Fruit fly (Drosophila melanogaster): Measurements from ENCODE around the gene Or71a.

Or71a gene

DNA sequence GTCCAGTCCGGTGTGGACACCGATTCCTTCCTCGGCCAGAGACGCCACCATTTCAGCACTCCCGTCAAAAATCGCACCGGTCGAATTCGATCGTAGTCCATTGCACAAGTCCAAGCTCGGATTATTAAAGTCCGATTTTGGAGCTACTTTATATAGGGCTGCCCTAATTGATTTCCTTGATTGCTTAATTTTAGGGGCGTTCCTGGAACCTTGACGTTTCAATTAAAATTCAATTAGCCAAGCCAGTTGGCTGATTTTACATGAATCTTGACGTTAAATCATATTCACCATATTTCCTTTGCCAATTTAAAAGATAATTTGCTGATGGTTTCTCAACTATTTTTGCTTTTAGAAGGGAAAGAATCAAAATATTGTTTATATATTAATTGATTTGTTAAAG is at the start of gene Or71a:
Gene Or71a (minus strand): TSS at position 101 of the 400 bp plus-strand sequence.
- TF ChIP-seq Sin3A (optimal IDR thresholded peaks at IDR 0.05) (no peak), h (optimal IDR thresholded peaks at IDR 0.05) (no peak)

DNA sequence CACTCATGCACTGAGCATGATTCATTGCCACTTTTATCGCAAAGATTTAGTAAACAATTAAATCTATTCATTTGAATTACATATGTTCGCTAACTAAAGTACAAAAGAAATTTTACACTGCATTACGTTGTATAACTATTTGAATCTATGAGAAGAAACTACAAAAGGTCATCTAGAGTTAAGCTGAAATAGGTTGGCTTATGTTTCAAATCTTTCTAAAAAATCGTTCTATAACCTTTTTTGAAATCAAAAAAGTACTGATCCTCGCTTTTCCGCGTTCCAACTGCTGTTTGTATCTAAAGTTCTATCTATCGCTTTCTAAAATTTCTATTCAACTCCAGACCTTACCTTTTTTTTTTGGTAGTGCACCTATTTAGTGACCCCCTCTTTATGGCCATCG is 47.5 kb upstream of the Or71a start:
- TF ChIP-seq Sin3A (optimal IDR thresholded peaks at IDR 0.05): no peak
- TF ChIP-seq h (optimal IDR thresholded peaks at IDR 0.05): no peak
- TF ChIP-seq insv (optimal IDR thresholded peaks at IDR 0.05): no peak
- TF ChIP-seq psq (optimal IDR thresholded peaks at IDR 0.05): no peak
- TF ChIP-seq Myc (optimal IDR thresholded peaks at IDR 0.05): no peak
- no peak for TF ChIP-seq ttk (optimal IDR thresholded peaks at IDR 0.05)

DNA sequence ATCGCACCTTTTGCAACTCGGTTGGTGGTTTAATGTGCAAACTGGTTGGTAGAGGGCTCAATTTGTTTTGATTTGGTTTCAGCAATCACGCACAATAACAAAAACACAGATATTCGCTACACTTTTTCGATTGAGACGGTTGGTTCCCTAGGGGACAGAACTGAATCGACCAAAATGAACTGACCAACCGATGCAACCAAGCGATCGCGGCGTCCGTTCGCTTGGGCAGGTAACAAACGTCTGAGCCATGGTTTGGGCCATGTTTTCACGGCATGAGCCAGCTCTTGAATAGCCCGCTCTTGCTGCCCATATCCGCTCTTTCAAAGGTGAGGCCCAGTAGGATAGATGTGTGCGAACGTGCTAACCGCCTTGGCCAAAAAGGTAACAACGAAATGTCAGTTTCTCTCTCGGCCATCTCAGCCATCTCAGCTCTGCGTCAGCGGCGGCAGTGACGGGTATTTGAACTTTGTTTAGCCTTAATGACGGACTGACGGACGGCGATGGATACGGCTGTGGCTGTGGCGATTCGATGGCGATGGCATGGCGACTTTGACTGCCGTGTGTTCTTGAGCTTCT is 46.9 kb upstream of the Or71a start, which contains the start of gene CG16959:
Gene CG16959 (minus strand): TSS at position 245 of the 576 bp plus-strand sequence.
- no peak for TF ChIP-seq psq (optimal IDR thresholded peaks at IDR 0.05)
- no peak for TF ChIP-seq h (optimal IDR thresholded peaks at IDR 0.05)
- no peak for TF ChIP-seq Myc (optimal IDR thresholded peaks at IDR 0.05)
- TF ChIP-seq insv (optimal IDR thresholded peaks at IDR 0.05): no peak
- TF ChIP-seq ttk (optimal IDR thresholded peaks at IDR 0.05): no peak
- no peak for TF ChIP-seq Sin3A (optimal IDR thresholded peaks at IDR 0.05)

DNA sequence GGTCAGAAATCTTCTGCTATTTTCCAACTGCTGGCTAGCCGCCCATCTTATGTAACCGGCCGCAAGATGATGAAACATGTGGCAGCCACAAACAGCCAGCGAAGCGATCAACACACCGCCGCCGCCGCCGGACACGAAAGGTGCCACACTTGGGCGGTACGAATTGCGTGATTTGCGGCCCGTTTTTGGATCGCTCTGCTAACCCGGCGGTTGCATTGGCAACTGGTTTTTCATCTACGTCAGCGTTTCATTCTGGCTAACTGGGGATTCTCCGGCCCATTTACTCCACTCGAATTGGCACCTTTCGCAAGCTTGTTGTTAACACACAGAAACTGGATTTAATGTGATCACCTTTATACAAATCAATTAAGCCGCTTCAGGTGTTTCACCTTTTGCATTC is 45.5 kb upstream of the Or71a start:
- TF ChIP-seq Myc (optimal IDR thresholded peaks at IDR 0.05) (no peak), insv (optimal IDR thresholded peaks at IDR 0.05) (no peak), Sin3A (optimal IDR thresholded peaks at IDR 0.05) (no peak), h (optimal IDR thresholded peaks at IDR 0.05) (no peak), psq (optimal IDR thresholded peaks at IDR 0.05) (no peak), ttk (optimal IDR thresholded peaks at IDR 0.05) (no peak)

DNA sequence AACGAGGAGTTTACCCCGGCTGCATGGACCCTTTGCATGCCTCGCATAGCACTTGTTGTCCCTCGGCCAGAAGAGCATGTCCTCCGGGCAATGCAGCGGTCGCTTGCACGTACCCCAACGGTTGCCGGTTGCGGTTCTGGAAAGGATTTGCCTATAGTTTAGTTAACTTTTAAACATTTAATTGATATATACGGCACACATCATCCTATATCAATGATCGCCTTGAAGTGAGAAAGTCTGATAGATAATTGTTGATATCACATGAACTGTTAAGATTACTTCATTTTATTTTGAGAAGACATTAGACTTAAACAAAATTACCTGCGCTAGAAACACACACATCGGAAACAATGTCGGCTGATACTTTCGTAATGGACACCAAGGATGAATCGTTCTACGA is 43.0 kb upstream of the Or71a start, which contains the start of gene CG32847:
Gene CG32847 (plus strand): TSS at position 301 of the 400 bp plus-strand sequence.
- TF ChIP-seq ttk (optimal IDR thresholded peaks at IDR 0.05) (no peak), Myc (optimal IDR thresholded peaks at IDR 0.05) (no peak), h (optimal IDR thresholded peaks at IDR 0.05) (no peak), Sin3A (optimal IDR thresholded peaks at IDR 0.05) (no peak), insv (optimal IDR thresholded peaks at IDR 0.05) (no peak), psq (optimal IDR thresholded peaks at IDR 0.05) (no peak)

DNA sequence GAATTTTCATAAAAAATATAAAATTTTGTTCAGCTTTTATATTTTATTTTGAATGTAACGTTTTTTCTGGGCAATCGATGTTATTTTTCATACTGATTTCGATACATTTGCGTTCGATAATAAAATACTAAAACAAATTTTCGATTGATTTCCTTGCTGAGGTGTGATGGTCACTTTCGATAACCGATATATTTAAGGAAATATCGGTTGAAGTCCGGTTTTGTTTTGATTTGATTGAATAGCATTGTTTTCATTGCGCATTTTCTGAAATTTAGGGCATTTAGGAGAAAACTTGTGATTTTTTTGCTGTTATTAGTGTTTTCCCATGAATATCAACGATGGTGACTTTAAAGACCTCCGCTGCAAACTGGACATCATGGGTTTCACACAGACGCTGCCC is 38.3 kb upstream of the Or71a start, which contains the start of gene Cep135:
Gene Cep135 (plus strand): TSS at position 202 of the 400 bp plus-strand sequence.
- TF ChIP-seq Myc (optimal IDR thresholded peaks at IDR 0.05): no peak
- no peak for TF ChIP-seq Sin3A (optimal IDR thresholded peaks at IDR 0.05)

DNA sequence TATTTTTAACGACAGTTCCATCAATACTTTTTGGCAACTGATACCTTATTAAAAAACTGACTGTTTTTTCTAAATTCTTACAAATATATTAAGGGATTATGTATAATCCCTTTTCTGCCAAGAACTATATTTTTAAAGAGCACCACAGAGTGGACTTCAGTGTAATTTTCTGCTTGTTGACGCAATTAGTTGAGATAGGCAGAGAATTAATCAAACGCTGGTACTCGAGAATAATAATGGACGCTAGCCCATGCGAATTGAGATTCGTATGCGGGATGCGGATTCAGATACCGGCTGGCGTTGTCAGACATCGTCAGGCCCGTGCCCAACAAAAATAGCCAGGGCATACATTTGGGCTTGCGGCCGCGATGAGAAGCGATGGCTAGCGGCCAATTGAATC is 35.0 kb upstream of the Or71a start, which contains the start of gene CG13458:
Gene CG13458 (plus strand): TSS at position 301 of the 400 bp plus-strand sequence.
- no peak for TF ChIP-seq h (optimal IDR thresholded peaks at IDR 0.05)
- TF ChIP-seq psq (optimal IDR thresholded peaks at IDR 0.05): no peak
- TF ChIP-seq Myc (optimal IDR thresholded peaks at IDR 0.05): no peak
- no peak for TF ChIP-seq insv (optimal IDR thresholded peaks at IDR 0.05)
- no peak for TF ChIP-seq Sin3A (optimal IDR thresholded peaks at IDR 0.05)
- TF ChIP-seq ttk (optimal IDR thresholded peaks at IDR 0.05): no peak

DNA sequence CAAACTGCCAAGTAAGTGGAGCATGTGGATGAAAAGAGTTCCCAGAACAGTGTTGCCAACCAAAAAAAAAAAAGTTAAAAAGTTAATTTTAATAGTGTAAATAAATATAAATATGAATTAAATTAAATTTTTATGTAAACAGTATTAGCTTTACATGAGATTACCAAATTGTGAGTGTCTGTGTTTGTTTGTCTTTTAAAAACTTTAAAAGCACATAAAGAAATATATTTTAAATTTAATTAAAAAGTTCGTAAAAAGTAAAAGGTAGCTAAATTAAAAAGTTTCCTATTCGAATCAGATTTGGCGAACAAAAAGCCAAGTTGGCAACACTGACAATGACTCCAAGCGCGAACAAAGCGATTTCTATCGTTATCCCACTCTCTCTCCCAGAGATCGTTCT is 30.7 kb upstream of the Or71a start:
- TF ChIP-seq h (optimal IDR thresholded peaks at IDR 0.05): no peak
- no peak for TF ChIP-seq psq (optimal IDR thresholded peaks at IDR 0.05)
- TF ChIP-seq insv (optimal IDR thresholded peaks at IDR 0.05): no peak
- TF ChIP-seq Sin3A (optimal IDR thresholded peaks at IDR 0.05): no peak
- TF ChIP-seq ttk (optimal IDR thresholded peaks at IDR 0.05): no peak
- TF ChIP-seq Myc (optimal IDR thresholded peaks at IDR 0.05): no peak

DNA sequence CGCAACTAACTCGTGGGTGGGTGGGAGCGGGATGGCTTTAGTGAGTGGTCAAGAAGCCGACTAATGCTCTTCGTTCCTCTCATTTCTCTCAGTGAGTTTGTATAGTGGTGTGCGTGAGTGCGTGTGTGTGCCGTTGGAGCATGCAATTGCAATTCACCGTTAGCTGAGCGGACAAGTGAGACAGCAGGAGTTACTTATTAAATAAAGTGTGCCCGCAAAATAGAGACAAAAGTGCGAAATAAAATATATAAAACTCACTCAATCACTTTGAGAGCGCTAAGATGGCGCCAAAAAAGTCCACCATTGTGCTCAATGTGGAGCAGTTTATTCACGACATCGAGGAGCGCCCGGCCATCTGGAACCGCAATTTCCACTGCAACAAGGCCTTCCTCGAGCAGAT is 30.3 kb upstream of the Or71a start:
- TF ChIP-seq h (optimal IDR thresholded peaks at IDR 0.05) (no peak), Myc (optimal IDR thresholded peaks at IDR 0.05) (no peak), insv (optimal IDR thresholded peaks at IDR 0.05) (no peak), psq (optimal IDR thresholded peaks at IDR 0.05) (no peak), ttk (optimal IDR thresholded peaks at IDR 0.05) (no peak), Sin3A (optimal IDR thresholded peaks at IDR 0.05) (no peak)

DNA sequence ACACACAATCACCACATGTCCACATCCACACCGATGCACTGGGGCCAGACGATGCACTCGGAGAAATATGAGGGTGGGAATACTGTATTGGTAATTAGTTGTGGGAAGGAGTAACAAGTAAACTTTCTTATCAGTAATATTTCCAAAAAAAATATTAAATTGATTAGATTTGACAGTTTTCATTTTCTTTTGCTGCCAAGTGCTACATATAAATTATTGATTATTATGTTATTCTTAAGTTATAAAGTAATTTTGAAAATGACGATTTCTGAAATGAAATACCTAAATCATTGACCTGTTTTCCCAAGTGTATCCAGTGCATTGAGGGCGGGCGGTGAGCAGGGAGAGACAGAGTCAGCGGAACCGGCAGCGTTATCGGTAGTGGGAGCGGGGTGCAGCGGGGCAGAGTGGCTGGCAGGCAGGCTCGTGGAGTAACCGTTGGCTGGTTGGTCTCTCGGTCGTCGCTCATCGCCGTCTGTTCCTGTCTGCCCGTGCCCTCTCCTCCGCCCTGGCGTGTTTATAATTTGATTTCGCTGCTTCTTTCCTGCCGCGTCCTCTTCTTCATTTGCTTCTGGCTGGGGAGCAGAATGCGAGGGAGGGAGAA is 29.6 kb upstream of the Or71a start:
- TF ChIP-seq insv (optimal IDR thresholded peaks at IDR 0.05) (no peak), Myc (optimal IDR thresholded peaks at IDR 0.05) (no peak), psq (optimal IDR thresholded peaks at IDR 0.05) (no peak), ttk (optimal IDR thresholded peaks at IDR 0.05) (no peak), Sin3A (optimal IDR thresholded peaks at IDR 0.05) (no peak), h (optimal IDR thresholded peaks at IDR 0.05) (no peak)

DNA sequence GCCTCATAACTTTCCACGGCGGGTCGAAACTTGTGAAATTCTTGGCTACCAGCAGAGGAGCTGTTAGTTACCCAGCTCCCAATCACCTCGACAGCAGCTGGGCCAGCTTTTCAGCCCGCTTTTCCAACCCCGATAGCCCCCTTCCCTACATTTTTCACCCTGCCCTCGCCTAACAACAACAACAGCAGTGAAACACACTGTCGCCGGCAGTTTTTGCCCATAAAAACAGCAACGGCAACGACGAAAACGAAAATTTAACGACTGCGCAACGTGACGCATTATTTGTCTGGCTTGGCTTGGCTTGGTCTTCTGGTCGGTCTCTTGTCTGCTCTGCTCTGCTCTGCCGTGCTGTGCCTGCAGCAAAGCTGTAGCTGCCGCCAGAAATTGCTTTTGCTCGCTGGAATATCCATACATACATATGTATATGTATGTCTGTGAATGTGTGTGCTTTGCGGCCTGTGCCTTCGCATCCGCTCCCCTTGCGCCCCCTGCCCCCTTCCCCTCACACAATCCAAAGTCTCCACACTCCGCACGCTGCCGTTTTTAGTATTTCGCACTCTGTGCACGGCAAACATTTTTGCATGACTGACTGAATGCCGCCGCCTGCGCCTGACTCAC is 29.0 kb upstream of the Or71a start:
- TF ChIP-seq Myc (optimal IDR thresholded peaks at IDR 0.05): no peak
- TF ChIP-seq insv (optimal IDR thresholded peaks at IDR 0.05): no peak
- no peak for TF ChIP-seq ttk (optimal IDR thresholded peaks at IDR 0.05)
- no peak for TF ChIP-seq h (optimal IDR thresholded peaks at IDR 0.05)
- TF ChIP-seq Sin3A (optimal IDR thresholded peaks at IDR 0.05): no peak
- no peak for TF ChIP-seq psq (optimal IDR thresholded peaks at IDR 0.05)

DNA sequence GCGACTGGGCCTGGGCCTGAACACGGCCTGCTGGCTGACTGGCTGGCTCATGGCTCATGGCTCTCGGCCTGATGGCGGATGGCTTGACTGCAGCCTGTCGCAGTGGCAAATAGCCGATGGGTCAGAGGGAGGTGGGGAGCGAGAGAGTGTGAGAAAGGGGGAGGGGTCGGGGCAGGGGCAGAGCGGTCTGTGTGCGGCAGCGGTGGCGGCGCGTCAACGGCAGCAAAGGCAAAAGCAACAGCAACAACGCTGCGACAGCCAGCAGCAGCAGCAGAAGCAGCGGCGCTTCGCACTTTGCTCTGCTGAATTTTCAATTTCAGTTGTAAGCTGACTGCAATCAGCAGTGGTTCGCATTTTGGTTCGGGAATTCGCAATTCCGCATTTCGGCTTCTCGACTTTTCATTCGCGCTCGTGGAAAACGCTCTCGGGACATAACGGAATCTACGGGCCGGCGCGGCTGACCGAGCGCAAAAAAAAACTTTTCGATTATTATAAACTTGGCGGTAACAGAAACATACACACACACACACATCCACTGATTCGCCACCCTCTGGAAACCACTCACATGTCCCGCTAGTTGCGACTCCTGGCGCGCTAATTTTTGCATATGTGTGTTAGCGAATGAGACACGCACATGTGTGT is 27.4 kb upstream of the Or71a start, which contains the start of gene CG45071:
Gene CG45071 (plus strand): TSS at position 317 of the 642 bp plus-strand sequence.
- no peak for TF ChIP-seq ttk (optimal IDR thresholded peaks at IDR 0.05)
- TF ChIP-seq h (optimal IDR thresholded peaks at IDR 0.05): no peak
- TF ChIP-seq Myc (optimal IDR thresholded peaks at IDR 0.05): no peak
- no peak for TF ChIP-seq insv (optimal IDR thresholded peaks at IDR 0.05)
- TF ChIP-seq Sin3A (optimal IDR thresholded peaks at IDR 0.05): no peak
- no peak for TF ChIP-seq psq (optimal IDR thresholded peaks at IDR 0.05)
